Fruit fly (Drosophila melanogaster) whole organism: ENCODE data around the gene CG2663.

Experiments
- CG8478 ChIP-seq: fragments of >200 bp; optimal IDR thresholded peaks from 2 replicates; lab custom pipeline; 2018; ENCODE audit warnings: inconsistent platforms
- Dll ChIP-seq: fragments of >200 bp; optimal IDR thresholded peaks from 2 replicates; lab custom pipeline; 2017
- EcR ChIP-seq, 2 experiments: fragments of >200 bp; optimal IDR thresholded peaks; 2 replicates each; lab custom pipeline; 2017; ENCODE audit warnings: missing biosample characterization in 2 of 2, missing genetic modification characterization in 2 of 2, missing genetic modification reagents in 2 of 2
- pan ChIP-seq: fragments of >200 bp; optimal IDR thresholded peaks from 2 replicates; lab custom pipeline; 2017
- psq ChIP-seq: fragments of >200 bp; optimal IDR thresholded peaks from 2 replicates; lab custom pipeline; 2017
- usp ChIP-seq: fragments of >200 bp; optimal IDR thresholded peaks from 2 replicates; lab custom pipeline; 2017; ENCODE audit warnings: missing biosample characterization, missing genetic modification characterization, mixed read lengths

dm6 chr3R:5393742-5394391 lies 10.1 kb downstream of the CG2663 start, which contains the start of gene CG1172:
- TF ChIP-seq usp (GFP tag; lab: Kevin White, UChicago) (no peak), psq (lab: Kevin White, UChicago) (no peak), CG8478 (no peak), pan (lab: Kevin White, UChicago) (no peak), EcR (GFP tag; optimal IDR thresholded peaks at IDR 0.05; lab: Kevin White, UChicago) (no peak), Dll (lab: Kevin White, UChicago) (no peak)
